Worm (Caenorhabditis elegans) whole organism, L1 larva: ENCODE data around the gene F53A9.6.

ENCODE experiments used
- jun-1 ChIP-seq: fragments of 150-350 bp; optimal IDR thresholded peaks from 2 replicates; lab custom pipeline; 2014; ENCODE audit warnings: missing biosample characterization, missing genetic modification reagents, missing genetic modification characterization
- lin-35 ChIP-seq, 2 experiments: fragments of 150-350 bp; optimal IDR thresholded peaks; 2 replicates each; lab custom pipeline; 2014; ENCODE audit warnings: missing biosample characterization in 2 of 2, missing genetic modification characterization in 2 of 2, missing genetic modification reagents in 2 of 2
- skn-1 ChIP-seq: fragments of 150-350 bp; optimal IDR thresholded peaks from 2 replicates; lab custom pipeline; 2014; ENCODE audit warnings: missing biosample characterization, missing genetic modification characterization
- unc-130 ChIP-seq: fragments of 150-350 bp; optimal IDR thresholded peaks from 2 replicates; lab custom pipeline; 2017; ENCODE audit warnings: missing biosample characterization, missing genetic modification characterization, inconsistent platforms
- zag-1 ChIP-seq: fragments of 150-350 bp; optimal IDR thresholded peaks from 2 replicates; lab custom pipeline; 2014; ENCODE audit warnings: missing biosample characterization, missing genetic modification characterization

ce11 chrX:8718153-8718552, 4.5 kb upstream of the F53A9.6 start:
- TF ChIP-seq unc-130 (no peak), lin-35 (GFP tag; optimal IDR thresholded peaks at IDR 0.05; lab: Kevin White, UChicago) (no peak), jun-1 (tag; lab: Kevin White, UChicago) (no peak), zag-1 (tag; lab: Kevin White, UChicago) (no peak), skn-1 (tag; lab: Kevin White, UChicago) (no peak)
